Fruit fly (Drosophila melanogaster) whole organism, embryonic: Measurements from ENCODE around the gene Flad1.

Source experiments
- Atf-2 ChIP-seq: fragments of 200-800 bp; sonication (Bioruptor generic); optimal IDR thresholded peaks from 2 replicates; lab custom pipeline; 2016; ENCODE audit warnings: missing biosample characterization, missing genetic modification characterization
- BtbVII ChIP-seq: fragments of 200-800 bp; sonication (Bioruptor generic); optimal IDR thresholded peaks from 3 replicates; lab custom pipeline; 2017; ENCODE audit warnings: missing biosample characterization, mild to moderate bottlenecking, missing genetic modification characterization
- CG10959 ChIP-seq: fragments of 200-800 bp; sonication (Bioruptor generic); IDR thresholded peaks from 2 replicates; pipeline ENCODE4 v1.3.6; 2022; ENCODE audit warnings: missing biosample characterization, missing genetic modification characterization
- CG11093 ChIP-seq: fragments of 200-800 bp; sonication (Bioruptor generic); IDR thresholded peaks from 3 replicates; pipeline ENCODE4 v1.3.6; 2022; ENCODE audit warnings: missing biosample characterization, missing genetic modification characterization
- CG12744 ChIP-seq: fragments of 200-800 bp; sonication (Bioruptor generic); optimal IDR thresholded peaks from 2 replicates; lab custom pipeline; 2016; ENCODE audit warnings: missing biosample characterization, missing genetic modification characterization
- CG13123 ChIP-seq: fragments of 200-800 bp; sonication (Bioruptor generic); optimal IDR thresholded peaks from 2 replicates; lab custom pipeline; 2016; ENCODE audit warnings: missing biosample characterization, missing genetic modification characterization
- CG13296 ChIP-seq: fragments of 200-800 bp; sonication (Bioruptor generic); optimal IDR thresholded peaks from 3 replicates; lab custom pipeline; 2018; ENCODE audit warnings: missing biosample characterization, mild to moderate bottlenecking, missing genetic modification characterization
- CG13894 ChIP-seq: fragments of 200-800 bp; sonication (Bioruptor generic); optimal IDR thresholded peaks from 3 replicates; lab custom pipeline; 2018; ENCODE audit warnings: missing biosample characterization, mild to moderate bottlenecking, missing genetic modification characterization, moderate library complexity
- CG14667 ChIP-seq: fragments of 200-800 bp; sonication (Bioruptor generic); IDR thresholded peaks from 2 replicates; pipeline ENCODE4 v1.3.6; 2022; ENCODE audit warnings: missing biosample characterization, missing genetic modification characterization
- CG14710 ChIP-seq: fragments of 200-800 bp; sonication (Bioruptor generic); optimal IDR thresholded peaks from 3 replicates; lab custom pipeline; 2019; ENCODE audit warnings: missing biosample characterization, mild to moderate bottlenecking, missing genetic modification characterization, moderate library complexity
- CG15011 ChIP-seq: fragments of 200-800 bp; sonication (Bioruptor generic); optimal IDR thresholded peaks from 3 replicates; lab custom pipeline; 2018; ENCODE audit warnings: missing biosample characterization, mild to moderate bottlenecking, missing genetic modification characterization
- CG15601 ChIP-seq: fragments of 200-800 bp; sonication (Bioruptor generic); optimal IDR thresholded peaks from 3 replicates; lab custom pipeline; 2019; ENCODE audit warnings: missing biosample characterization, mild to moderate bottlenecking, missing genetic modification characterization, moderate library complexity
- CG1603 ChIP-seq: fragments of 200-800 bp; sonication (Bioruptor generic); optimal IDR thresholded peaks from 2 replicates; lab custom pipeline; 2019; ENCODE audit warnings: missing biosample characterization, mild to moderate bottlenecking, missing genetic modification characterization, moderate library complexity
- CG16815 ChIP-seq: fragments of 200-800 bp; sonication (Bioruptor generic); optimal IDR thresholded peaks from 3 replicates; lab custom pipeline; 2017; ENCODE audit warnings: missing biosample characterization, mild to moderate bottlenecking, missing genetic modification characterization
- CG17385 ChIP-seq: fragments of 200-800 bp; sonication (Bioruptor generic); optimal IDR thresholded peaks from 3 replicates; lab custom pipeline; 2018; ENCODE audit warnings: missing biosample characterization, mild to moderate bottlenecking, missing genetic modification characterization
- CG31441 ChIP-seq: fragments of 200-800 bp; sonication (Bioruptor generic); IDR thresholded peaks from 2 replicates; pipeline ENCODE4 v1.3.6; 2022; ENCODE audit warnings: missing biosample characterization, missing genetic modification characterization
- CG32767 ChIP-seq: fragments of 200-800 bp; sonication (Bioruptor generic); IDR thresholded peaks from 2 replicates; pipeline ENCODE4 v1.3.6; 2022; ENCODE audit warnings: missing biosample characterization, missing genetic modification characterization
- CG33213 ChIP-seq: fragments of 200-800 bp; sonication (Bioruptor generic); optimal IDR thresholded peaks from 3 replicates; lab custom pipeline; 2016; ENCODE audit warnings: missing biosample characterization, missing genetic modification characterization
- CG33557 ChIP-seq: fragments of 200-800 bp; sonication (Bioruptor generic); optimal IDR thresholded peaks from 2 replicates; lab custom pipeline; 2019; ENCODE audit warnings: missing biosample characterization, mild to moderate bottlenecking, missing genetic modification characterization, moderate library complexity
- CG5180 ChIP-seq: fragments of 200-800 bp; sonication (Bioruptor generic); optimal IDR thresholded peaks from 3 replicates; lab custom pipeline; 2017; ENCODE audit warnings: missing biosample characterization, missing genetic modification characterization, mild to moderate bottlenecking, moderate library complexity, missing genetic modification reagents
- CG6654 ChIP-seq: fragments of 200-800 bp; sonication (Bioruptor generic); optimal IDR thresholded peaks from 2 replicates; lab custom pipeline; 2017; ENCODE audit warnings: missing biosample characterization, mild to moderate bottlenecking, missing genetic modification characterization
- CG7271 ChIP-seq: fragments of 200-800 bp; sonication (Bioruptor generic); optimal IDR thresholded peaks from 2 replicates; lab custom pipeline; 2018; ENCODE audit warnings: missing biosample characterization, mild to moderate bottlenecking, missing genetic modification characterization, moderate library complexity
- CG8924 ChIP-seq: fragments of 200-800 bp; optimal IDR thresholded peaks from 3 replicates; lab custom pipeline; 2019; ENCODE audit warnings: missing biosample characterization, mild to moderate bottlenecking, missing genetic modification characterization, moderate library complexity
- CG9437 ChIP-seq: fragments of 200-800 bp; sonication (Bioruptor generic); optimal IDR thresholded peaks from 2 replicates; lab custom pipeline; 2018; ENCODE audit warnings: missing biosample characterization, mild to moderate bottlenecking, missing genetic modification characterization
- CG9932 ChIP-seq: fragments of 200-800 bp; sonication (Bioruptor generic); IDR thresholded peaks from 2 replicates; pipeline ENCODE4 v1.3.6; 2022; ENCODE audit warnings: missing biosample characterization, missing genetic modification characterization
- CHES-1-like ChIP-seq: fragments of 200-800 bp; sonication (Bioruptor generic); optimal IDR thresholded peaks from 2 replicates; lab custom pipeline; 2016; ENCODE audit warnings: missing biosample characterization, missing genetic modification characterization
- D19A ChIP-seq: fragments of 200-800 bp; optimal IDR thresholded peaks from 3 replicates; lab custom pipeline; 2019; ENCODE audit warnings: missing biosample characterization, mild to moderate bottlenecking, missing genetic modification characterization, moderate library complexity
- Eip74EF ChIP-seq, 2 experiments: fragments of 200-800 bp in 1 of 2; fragments of >200 bp in 1 of 2; sonication (Bioruptor generic) in 1 of 2; optimal IDR thresholded peaks; 2 replicates each; lab custom pipeline; 2017 to 2019; ENCODE audit warnings: missing biosample characterization in 2 of 2, missing genetic modification characterization in 2 of 2, mild to moderate bottlenecking in 1 of 2, moderate library complexity in 1 of 2
- Fer3 ChIP-seq: fragments of 200-800 bp; sonication (Bioruptor generic); optimal IDR thresholded peaks from 2 replicates; lab custom pipeline; 2018; ENCODE audit warnings: missing biosample characterization, mild to moderate bottlenecking, missing genetic modification characterization, moderate library complexity
- Hey ChIP-seq: fragments of 200-800 bp; sonication (Bioruptor generic); optimal IDR thresholded peaks from 3 replicates; lab custom pipeline; 2018; ENCODE audit warnings: missing biosample characterization, mild to moderate bottlenecking, missing genetic modification characterization
- MTF-1 ChIP-seq: fragments of 200-800 bp; sonication (Bioruptor generic); optimal IDR thresholded peaks from 2 replicates; lab custom pipeline; 2018; ENCODE audit warnings: missing biosample characterization, mild to moderate bottlenecking, missing genetic modification characterization, borderline replicate concordance
- Neu2 ChIP-seq: fragments of 200-800 bp; sonication (Bioruptor generic); optimal IDR thresholded peaks from 3 replicates; lab custom pipeline; 2016; ENCODE audit warnings: missing biosample characterization, missing genetic modification characterization, borderline replicate concordance
- Nf-YA ChIP-seq: fragments of 200-800 bp; sonication (Bioruptor generic); IDR thresholded peaks from 2 replicates; pipeline ENCODE4 v1.3.6; 2022; ENCODE audit warnings: missing biosample characterization, missing genetic modification characterization
- Sox100B ChIP-seq: fragments of 200-800 bp; sonication (Bioruptor generic); optimal IDR thresholded peaks from 3 replicates; lab custom pipeline; 2018; ENCODE audit warnings: missing biosample characterization, mild to moderate bottlenecking, missing genetic modification characterization
- YL-1 ChIP-seq: fragments of 200-800 bp; sonication (Bioruptor generic); optimal IDR thresholded peaks from 3 replicates; lab custom pipeline; 2017; ENCODE audit warnings: missing biosample characterization, mild to moderate bottlenecking, missing genetic modification characterization
- bigmax ChIP-seq: fragments of 200-800 bp; sonication (Bioruptor generic); optimal IDR thresholded peaks from 2 replicates; lab custom pipeline; 2018; ENCODE audit warnings: missing biosample characterization, mild to moderate bottlenecking, missing genetic modification characterization
- dati ChIP-seq: fragments of 200-800 bp; sonication (Bioruptor generic); IDR thresholded peaks from 2 replicates; pipeline ENCODE4 v1.3.6; 2022; ENCODE audit warnings: missing biosample characterization, missing genetic modification characterization
- dysf ChIP-seq: fragments of 200-800 bp; sonication (Bioruptor generic); IDR thresholded peaks from 3 replicates; pipeline ENCODE4 v1.3.6; 2022; ENCODE audit warnings: missing biosample characterization, missing genetic modification characterization
- fd102C ChIP-seq: fragments of 200-800 bp; sonication (Bioruptor generic); optimal IDR thresholded peaks from 2 replicates; lab custom pipeline; 2018; ENCODE audit warnings: missing biosample characterization, mild to moderate bottlenecking, missing genetic modification characterization, moderate library complexity
- gce ChIP-seq: fragments of 200-800 bp; sonication (Bioruptor generic); IDR thresholded peaks from 3 replicates; pipeline ENCODE4 v1.3.6; 2022; ENCODE audit warnings: missing biosample characterization, missing genetic modification characterization
- gsb ChIP-seq: fragments of 200-800 bp; sonication (Bioruptor generic); IDR thresholded peaks from 2 replicates; pipeline ENCODE4 v1.3.6; 2022; ENCODE audit warnings: missing biosample characterization, missing genetic modification characterization
- h ChIP-seq: fragments of >200 bp; optimal IDR thresholded peaks from 2 replicates; lab custom pipeline; 2017
- kah ChIP-seq: fragments of 200-800 bp; sonication (Bioruptor generic); optimal IDR thresholded peaks from 2 replicates; lab custom pipeline; 2018; ENCODE audit warnings: missing biosample characterization, mild to moderate bottlenecking, missing genetic modification characterization
- kni ChIP-seq: fragments of 200-800 bp; sonication (Bioruptor generic); optimal IDR thresholded peaks from 3 replicates; lab custom pipeline; 2017; ENCODE audit warnings: mild to moderate bottlenecking, missing biosample characterization, missing genetic modification reagents, missing genetic modification characterization
- lola ChIP-seq, 3 experiments: fragments of >200 bp in 2 of 3; fragments of 200-800 bp in 1 of 3; sonication (Bioruptor generic) in 1 of 3; optimal IDR thresholded peaks; 2 replicates each; lab custom pipeline; 2017 to 2019; ENCODE audit warnings: missing biosample characterization in 3 of 3, missing genetic modification characterization in 3 of 3, mild to moderate bottlenecking in 1 of 3, moderate library complexity in 1 of 3
- nerfin-1 ChIP-seq: fragments of 200-800 bp; sonication (Bioruptor generic); optimal IDR thresholded peaks from 3 replicates; lab custom pipeline; 2019; ENCODE audit warnings: missing biosample characterization, mild to moderate bottlenecking, missing genetic modification characterization, moderate library complexity
- pho ChIP-seq: fragments of 200-800 bp; sonication (Bioruptor generic); optimal IDR thresholded peaks from 2 replicates; lab custom pipeline; 2016; ENCODE audit warnings: missing biosample characterization, missing genetic modification characterization
- phol ChIP-seq: fragments of 200-800 bp; sonication (Bioruptor generic); optimal IDR thresholded peaks from 3 replicates; lab custom pipeline; 2018; ENCODE audit warnings: missing biosample characterization, mild to moderate bottlenecking, missing genetic modification characterization, moderate library complexity
- wor ChIP-seq: fragments of 200-800 bp; sonication (Bioruptor generic); IDR thresholded peaks from 2 replicates; pipeline ENCODE4 v1.3.6; 2022; ENCODE audit warnings: missing biosample characterization, missing genetic modification characterization
- zen ChIP-seq: fragments of 200-800 bp; sonication (Bioruptor generic); optimal IDR thresholded peaks from 3 replicates; lab custom pipeline; 2018; ENCODE audit warnings: missing biosample characterization, mild to moderate bottlenecking, missing genetic modification characterization, moderate library complexity

The Flad1 gene

dm6 chrX:12947670-12948069 lies 44.4 kb upstream of the Flad1 start (continued):
- TF ChIP-seq nerfin-1 (tag; lab: Kevin White, UChicago) (peak; percentile 24), CG12744 (GFP tag; lab: Kevin White, UChicago) (no peak), CG15011 (no peak), dati (GFP tag; lab: Robert Waterston, UW) (no peak), CG31441 (peak; percentile 18; the same call in 1 of the 2 replicates), CG7271 (tag; lab: Kevin White, UChicago) (peak; percentile 91), BtbVII (no peak), Fer3 (tag; lab: Kevin White, UChicago) (peak; percentile 10), h (no peak), lola (GFP tag; optimal IDR thresholded peaks at IDR 0.05; lab: Kevin White, UChicago) (no peak), CG10959 (no peak), CG9932 (GFP tag; lab: Robert Waterston, UW) (no peak), bigmax (GFP tag; lab: Kevin White, UChicago) (no peak), YL-1 (GFP tag; lab: Kevin White, UChicago) (peak; percentile 11), CG1603 (tag; lab: Kevin White, UChicago) (peak; percentile 24), Sox100B (GFP tag; lab: Kevin White, UChicago) (peak; percentile 40), Atf-2 (GFP tag; lab: Kevin White, UChicago) (no peak), CG17385 (peak; percentile 46), phol (tag; lab: Kevin White, UChicago) (peak; percentile 37), CG13894 (tag; lab: Kevin White, UChicago) (peak; percentile 9), CG5180 (GFP tag; lab: Kevin White, UChicago) (no peak), fd102C (GFP tag; lab: Kevin White, UChicago) (peak; percentile 53), CG16815 (GFP tag; lab: Kevin White, UChicago) (no peak), wor (GFP tag; lab: Robert Waterston, UW) (no peak), gsb (GFP tag; lab: Robert Waterston, UW) (no peak), gce (0 out of 3 replicates have a peak, but pooled peaks have one; percentile 26), CG14667 (GFP tag; lab: Robert Waterston, UW) (no peak), MTF-1 (GFP tag; lab: Kevin White, UChicago) (peak; percentile 67), CG14710 (peak; percentile 31), CG33213 (GFP tag; lab: Kevin White, UChicago) (peak; percentile 25), CG15601 (tag; lab: Kevin White, UChicago) (no peak), kah (GFP tag; lab: Kevin White, UChicago) (peak; percentile 5), Hey (tag; lab: Kevin White, UChicago) (no peak), CG8924 (tag; lab: Kevin White, UChicago) (no peak), kni (GFP tag; lab: Kevin White, UChicago) (peak; percentile 26), pho (GFP tag; lab: Kevin White, UChicago) (no peak), CG9437 (GFP tag; lab: Kevin White, UChicago) (peak; percentile 5), CG6654 (GFP tag; lab: Kevin White, UChicago) (no peak), CG33557 (peak; percentile 55), dysf (GFP tag; lab: Robert Waterston, UW) (no peak), Eip74EF (GFP tag; optimal IDR thresholded peaks at IDR 0.05; lab: Kevin White, UChicago) (no peak), zen (tag; lab: Kevin White, UChicago) (no peak), D19A (tag; lab: Kevin White, UChicago) (no peak), CG11093 (GFP tag; lab: Robert Waterston, UW) (no peak), CG32767 (GFP tag; lab: Robert Waterston, UW) (no peak), Neu2 (GFP tag; lab: Kevin White, UChicago) (no peak), CHES-1-like (no peak), CG13296 (GFP tag; lab: Kevin White, UChicago) (peak; percentile 34), CG13123 (GFP tag; lab: Kevin White, UChicago) (no peak), Nf-YA (GFP tag; lab: Robert Waterston, UW) (0 out of 2 replicates have a peak, but pooled peaks have one; percentile 24)
